Worm (Caenorhabditis elegans): ENCODE results near the gene F44E7.5.

DNA sequence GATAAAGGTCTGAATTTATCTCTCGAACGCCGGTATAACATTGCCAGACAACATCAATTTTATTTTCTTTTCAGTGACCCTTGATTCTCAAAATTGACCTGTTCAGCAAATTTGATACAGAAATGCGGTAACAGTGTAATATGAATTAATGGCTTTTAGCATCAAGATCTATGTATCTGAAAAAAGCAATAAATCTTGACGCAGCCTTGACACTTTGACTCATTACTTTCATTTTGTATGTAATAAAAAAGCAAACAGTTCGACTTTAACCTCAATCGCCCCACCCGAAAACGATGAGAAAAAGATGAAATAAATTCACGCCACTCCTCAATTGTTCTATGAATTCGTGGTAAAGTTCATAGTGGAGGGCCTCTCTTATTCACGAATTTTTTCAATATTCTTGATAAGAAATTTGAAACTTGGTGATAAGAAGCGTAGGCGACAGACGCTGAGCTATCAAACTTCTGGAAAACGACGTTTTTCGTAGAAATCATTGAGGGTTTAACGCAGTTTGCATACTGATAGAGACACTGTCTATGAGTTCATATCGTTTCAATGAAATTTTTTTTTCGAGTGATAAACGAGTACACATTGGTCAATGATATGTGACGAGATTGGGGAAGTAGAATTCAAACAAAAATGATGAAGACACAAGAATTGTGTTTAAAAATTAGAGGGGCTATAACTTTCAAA, 40.9 kb upstream of the F44E7.5 start:
- TF ChIP-seq flt-1 (GFP tag; IDR thresholded peaks at IDR 0.05): no peak
- TF ChIP-seq T22C8.4 (GFP tag; IDR thresholded peaks at IDR 0.05): no peak
- TF ChIP-seq tab-1 (GFP tag; IDR thresholded peaks at IDR 0.05): no peak
- TF ChIP-seq ztf-23 (GFP tag; IDR thresholded peaks at IDR 0.05): no peak
- TF ChIP-seq ztf-29 (GFP tag; IDR thresholded peaks at IDR 0.05): no peak
- no peak for TF ChIP-seq cog-1 (tag; optimal IDR thresholded peaks at IDR 0.05)

Measured in whole organism, midembryonic.